Worm (Caenorhabditis elegans) whole organism, L4 larva: ENCODE data around the gene nmad-1.

Source experiments
- F10B5.3 ChIP-seq: sonication (generic microtip); optimal IDR thresholded peaks from 2 replicates; lab custom pipeline; 2016; ENCODE audit warnings: mild to moderate bottlenecking, missing genetic modification characterization, missing compliant biosample characterization
- F37D6.2 ChIP-seq: sonication (generic microtip); optimal IDR thresholded peaks from 2 replicates; lab custom pipeline; 2016; ENCODE audit warnings: mild to moderate bottlenecking, missing genetic modification characterization, missing compliant biosample characterization
- T20F7.1 ChIP-seq: fragments of 200-800 bp; sonication (Bioruptor generic); optimal IDR thresholded peaks from 2 replicates; lab custom pipeline; 2018; ENCODE audit warnings: mild to moderate bottlenecking, missing genetic modification characterization, missing compliant biosample characterization
- T26A8.4 ChIP-seq: fragments of 200-800 bp; sonication (Bioruptor generic); IDR thresholded peaks from 2 replicates; pipeline ENCODE4 v1.3.6; 2022; ENCODE audit warnings: missing genetic modification characterization, missing compliant biosample characterization
- aly-2 ChIP-seq: sonication (generic microtip); optimal IDR thresholded peaks from 2 replicates; lab custom pipeline; 2018; ENCODE audit warnings: missing biosample characterization, missing genetic modification characterization
- ama-1 ChIP-seq: fragments of 150-350 bp; optimal IDR thresholded peaks from 2 replicates; lab custom pipeline; 2014; ENCODE audit warnings: inconsistent platforms, mixed read lengths
- arid-1 ChIP-seq: fragments of 200-800 bp; sonication (Bioruptor generic); conservative IDR thresholded peaks from 2 replicates; pipeline ENCODE4 v1.3.6; 2022; ENCODE audit warnings: missing genetic modification reagents, missing genetic modification characterization, missing compliant biosample characterization
- ceh-20 ChIP-seq: fragments of 200-800 bp; sonication (Bioruptor generic); IDR thresholded peaks from 2 replicates; pipeline ENCODE4 v1.3.6; 2022; ENCODE audit warnings: missing genetic modification reagents, missing genetic modification characterization, missing compliant biosample characterization
- ceh-44 ChIP-seq: fragments of 200-800 bp; sonication (Bioruptor generic); IDR thresholded peaks from 2 replicates; pipeline ENCODE4 v1.3.6; 2022; ENCODE audit warnings: missing genetic modification reagents, missing genetic modification characterization, missing compliant biosample characterization
- ceh-62 ChIP-seq: sonication (generic microtip); optimal IDR thresholded peaks from 2 replicates; lab custom pipeline; 2017; ENCODE audit warnings: missing biosample characterization, missing genetic modification characterization
- ceh-82 ChIP-seq: sonication (generic microtip); optimal IDR thresholded peaks from 2 replicates; lab custom pipeline; 2017; ENCODE audit warnings: missing biosample characterization, missing genetic modification characterization
- ces-1 ChIP-seq: fragments of 150-350 bp; sonication (generic microtip); optimal IDR thresholded peaks from 4 replicates; lab custom pipeline; 2014; ENCODE audit warnings: missing biosample characterization, missing genetic modification reagents, missing genetic modification characterization
- ctbp-1 ChIP-seq: fragments of 200-800 bp; sonication (Bioruptor generic); IDR thresholded peaks from 2 replicates; pipeline ENCODE4 v1.3.6; 2022; ENCODE audit warnings: missing genetic modification reagents, missing genetic modification characterization, missing compliant biosample characterization
- daf-12 ChIP-seq: fragments of 150-350 bp; optimal IDR thresholded peaks from 2 replicates; lab custom pipeline; 2014; ENCODE audit warnings: missing biosample characterization, missing genetic modification reagents, missing genetic modification characterization
- daf-16 ChIP-seq, 3 experiments: sonication (generic microtip); optimal IDR thresholded peaks; 2 replicates each; lab custom pipeline; 2016 to 2017; ENCODE audit warnings: missing genetic modification characterization in 3 of 3, missing genetic modification reagents in 3 of 3, mild to moderate bottlenecking in 2 of 3, missing compliant biosample characterization in 2 of 3, missing biosample characterization in 1 of 3, moderate library complexity in 1 of 3
- dpl-1 ChIP-seq: fragments of 150-350 bp; optimal IDR thresholded peaks from 2 replicates; lab custom pipeline; 2014; ENCODE audit warnings: missing biosample characterization, missing genetic modification reagents, missing genetic modification characterization
- duxl-1 ChIP-seq: sonication (generic microtip); optimal IDR thresholded peaks from 2 replicates; lab custom pipeline; 2016; ENCODE audit warnings: mild to moderate bottlenecking, missing genetic modification characterization, moderate library complexity, missing compliant biosample characterization; ENCODE audit not compliant: poor library complexity
- fkh-10 ChIP-seq: fragments of 150-350 bp; optimal IDR thresholded peaks from 2 replicates; lab custom pipeline; 2014; ENCODE audit warnings: missing biosample characterization, missing genetic modification reagents, missing genetic modification characterization
- fos-1 ChIP-seq: fragments of 150-350 bp; optimal IDR thresholded peaks from 2 replicates; lab custom pipeline; 2014; ENCODE audit warnings: missing biosample characterization, missing genetic modification characterization
- hif-1 ChIP-seq, 2 experiments: sonication (generic microtip); optimal IDR thresholded peaks; 2 replicates each; lab custom pipeline; 2016 to 2017; ENCODE audit warnings: missing compliant biosample characterization in 2 of 2, missing genetic modification characterization in 2 of 2, missing genetic modification reagents in 2 of 2, missing genotype in 2 of 2, mild to moderate bottlenecking in 1 of 2
- hlh-30 ChIP-seq: sonication (generic microtip); optimal IDR thresholded peaks from 2 replicates; lab custom pipeline; 2017; ENCODE audit warnings: antibody characterized with exemption, mild to moderate bottlenecking, missing genetic modification characterization, missing compliant biosample characterization; ENCODE audit not compliant: insufficient read depth
- hmg-1.1 ChIP-seq: fragments of 200-800 bp; sonication (Bioruptor generic); IDR thresholded peaks from 2 replicates; pipeline ENCODE4 v1.3.6; 2022; ENCODE audit warnings: missing genetic modification reagents, missing genetic modification characterization, missing compliant biosample characterization
- lin-1 ChIP-seq: fragments of 200-800 bp; sonication (Bioruptor generic); IDR thresholded peaks from 2 replicates; pipeline ENCODE4 v1.3.6; 2022; ENCODE audit warnings: missing genetic modification reagents, missing genetic modification characterization, missing compliant biosample characterization
- lin-15B ChIP-seq: fragments of 150-350 bp; sonication (generic microtip); optimal IDR thresholded peaks from 3 replicates; lab custom pipeline; 2014; ENCODE audit warnings: missing biosample characterization, missing genetic modification characterization
- lin-29 ChIP-seq: fragments of 200-800 bp; sonication (Bioruptor generic); IDR thresholded peaks from 2 replicates; pipeline ENCODE4 v1.3.6; 2022; ENCODE audit warnings: missing genetic modification reagents, missing genetic modification characterization, missing compliant biosample characterization
- lin-39 ChIP-seq: fragments of 150-350 bp; optimal IDR thresholded peaks from 2 replicates; lab custom pipeline; 2014; ENCODE audit warnings: missing biosample characterization, missing genetic modification reagents, missing genetic modification characterization
- lir-3 ChIP-seq: sonication (generic microtip); optimal IDR thresholded peaks from 2 replicates; lab custom pipeline; 2016; ENCODE audit warnings: mild to moderate bottlenecking, missing genetic modification characterization, missing compliant biosample characterization
- madf-5 ChIP-seq, 2 experiments: fragments of 200-800 bp; sonication (Bioruptor generic); IDR thresholded peaks; 2 replicates each; pipeline ENCODE4 v1.3.6; 2022; ENCODE audit warnings: missing compliant biosample characterization in 2 of 2, missing genetic modification characterization in 2 of 2
- mes-2 ChIP-seq: sonication (generic microtip); optimal IDR thresholded peaks from 2 replicates; lab custom pipeline; 2016; ENCODE audit warnings: missing genotype, mild to moderate bottlenecking, missing genetic modification characterization, missing compliant biosample characterization; ENCODE audit not compliant: poor library complexity, severe bottlenecking
- nhr-11 ChIP-seq: fragments of 150-350 bp; optimal IDR thresholded peaks from 2 replicates; lab custom pipeline; 2014; ENCODE audit warnings: missing biosample characterization, missing genetic modification characterization
- nhr-111 ChIP-seq: fragments of 200-800 bp; sonication (Bioruptor generic); optimal IDR thresholded peaks from 2 replicates; lab custom pipeline; 2018; ENCODE audit warnings: mild to moderate bottlenecking, missing genetic modification characterization, missing compliant biosample characterization
- nhr-25 ChIP-seq: sonication (generic microtip); optimal IDR thresholded peaks from 2 replicates; lab custom pipeline; 2017; ENCODE audit warnings: missing genetic modification characterization, mild to moderate bottlenecking, missing compliant biosample characterization, antibody characterized with exemption, moderate library complexity, borderline replicate concordance; ENCODE audit not compliant: insufficient read depth
- nhr-48 ChIP-seq: sonication (generic microtip); optimal IDR thresholded peaks from 2 replicates; lab custom pipeline; 2016; ENCODE audit warnings: mild to moderate bottlenecking, missing genetic modification characterization, missing compliant biosample characterization
- nhr-6 ChIP-seq: fragments of 150-350 bp; optimal IDR thresholded peaks from 2 replicates; lab custom pipeline; 2014; ENCODE audit warnings: missing biosample characterization, missing genetic modification characterization
- nhr-77 ChIP-seq: fragments of 150-350 bp; optimal IDR thresholded peaks from 2 replicates; lab custom pipeline; 2014; ENCODE audit warnings: missing biosample characterization, missing genetic modification characterization
- pha-4 ChIP-seq, 2 experiments: fragments of 150-350 bp in 1 of 2; fragments of 200-800 bp in 1 of 2; sonication (Bioruptor generic) in 1 of 2; IDR thresholded peaks in 1 of 2; optimal IDR thresholded peaks in 1 of 2; 2 replicates each; pipeline versions ENCODE4 v1.3.6 to Lab custom; 2014 to 2022; ENCODE audit warnings: missing genetic modification characterization in 2 of 2, missing genetic modification reagents in 2 of 2, missing biosample characterization in 1 of 2, missing compliant biosample characterization in 1 of 2
- php-3 ChIP-seq: fragments of 200-800 bp; sonication (Bioruptor generic); IDR thresholded peaks from 2 replicates; pipeline ENCODE4 v1.3.6; 2022; ENCODE audit warnings: missing genetic modification reagents, missing genetic modification characterization, missing compliant biosample characterization
- sdz-12 ChIP-seq: fragments of 200-800 bp; sonication (Bioruptor generic); optimal IDR thresholded peaks from 2 replicates; lab custom pipeline; 2018; ENCODE audit warnings: mild to moderate bottlenecking, missing genetic modification characterization, missing compliant biosample characterization
- skn-1 ChIP-seq: fragments of 150-350 bp; optimal IDR thresholded peaks from 2 replicates; lab custom pipeline; 2014; ENCODE audit warnings: missing biosample characterization, missing genetic modification characterization
- snpc-1.2 ChIP-seq: fragments of 200-800 bp; sonication (Bioruptor generic); IDR thresholded peaks from 2 replicates; pipeline ENCODE4 v1.3.6; 2022; ENCODE audit warnings: missing genetic modification reagents, missing genetic modification characterization, missing compliant biosample characterization
- snpc-4 ChIP-seq: fragments of 150-350 bp; optimal IDR thresholded peaks from 2 replicates; lab custom pipeline; 2014; ENCODE audit warnings: missing biosample characterization, missing genetic modification characterization
- spr-3 ChIP-seq: fragments of 200-800 bp; sonication (Bioruptor generic); optimal IDR thresholded peaks from 2 replicates; lab custom pipeline; 2018; ENCODE audit warnings: mild to moderate bottlenecking, missing genetic modification characterization, missing compliant biosample characterization
- tra-1 ChIP-seq: fragments of 200-800 bp; sonication (Bioruptor generic); IDR thresholded peaks from 2 replicates; pipeline ENCODE4 v1.3.6; 2022; ENCODE audit warnings: missing genetic modification reagents, missing genetic modification characterization, missing compliant biosample characterization
- unc-39 ChIP-seq: sonication (generic microtip); optimal IDR thresholded peaks from 2 replicates; lab custom pipeline; 2017; ENCODE audit warnings: missing biosample characterization, missing genetic modification characterization
- unc-62 ChIP-seq, 3 experiments: fragments of 150-350 bp in 1 of 3; sonication (generic microtip); optimal IDR thresholded peaks in 2 of 3; peaks in 1 of 3; 1 replicate in 1 of 3; 2 replicates in 2 of 3; lab custom pipeline; 2014 to 2017; ENCODE audit warnings: missing biosample characterization in 3 of 3, missing genetic modification characterization in 3 of 3, missing genetic modification reagents in 3 of 3, missing genotype in 1 of 3
- vab-7 ChIP-seq: fragments of 200-800 bp; sonication (Bioruptor generic); IDR thresholded peaks from 2 replicates; pipeline ENCODE4 v1.3.6; 2022; ENCODE audit warnings: missing genetic modification reagents, missing genetic modification characterization, missing compliant biosample characterization
- zag-1 ChIP-seq: fragments of 150-350 bp; optimal IDR thresholded peaks from 2 replicates; lab custom pipeline; 2014; ENCODE audit warnings: missing biosample characterization, missing genetic modification characterization
- zfp-2 ChIP-seq: sonication (generic microtip); optimal IDR thresholded peaks from 2 replicates; lab custom pipeline; 2016; ENCODE audit warnings: mild to moderate bottlenecking, missing genetic modification characterization, missing compliant biosample characterization
- zip-2 ChIP-seq: fragments of 150-350 bp; optimal IDR thresholded peaks from 2 replicates; lab custom pipeline; 2014; ENCODE audit warnings: missing biosample characterization, missing genetic modification characterization

nmad-1 gene

DNA sequence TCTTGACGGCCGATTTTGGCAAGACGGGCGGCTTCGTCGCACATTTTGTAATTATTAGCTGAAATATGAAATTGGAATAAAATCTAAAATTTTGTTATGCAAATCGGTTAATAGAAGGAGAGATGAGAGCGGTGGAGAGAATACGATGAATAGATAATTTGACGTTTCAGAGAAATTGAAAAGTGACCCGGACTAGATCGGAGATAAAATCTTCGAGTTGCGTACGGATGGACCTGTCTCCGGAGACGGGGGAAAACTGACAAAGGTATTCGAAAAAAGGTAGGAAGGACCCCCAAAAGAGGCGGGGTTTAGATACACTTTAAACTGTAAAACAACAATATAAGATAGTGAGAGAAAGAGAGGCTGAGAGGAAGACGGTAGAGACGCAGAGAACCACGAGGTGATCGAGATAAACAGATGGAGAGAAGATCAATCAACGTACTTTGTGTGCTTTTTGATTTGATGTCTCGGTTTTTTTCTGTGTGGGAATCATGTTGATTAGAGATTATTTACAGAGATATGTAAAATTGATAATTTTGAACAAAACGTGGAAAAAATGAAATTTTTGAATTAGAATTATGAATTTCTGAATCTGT lies 2.6 kb downstream of the nmad-1 start, which contains the start of gene F09F7.6 (continued):
- TF ChIP-seq daf-12 (tag; lab: Kevin White, UChicago) (no peak), F10B5.3 (tag; lab: Kevin White, UChicago) (no peak), zag-1 (tag; lab: Kevin White, UChicago) (no peak), tra-1 (GFP tag; lab: Robert Waterston, UW) (peak; percentile 74), snpc-4 (tag; lab: Kevin White, UChicago) (no peak), lin-15B (tag; lab: Kevin White, UChicago) (no peak), ama-1 (peak; percentile 92), duxl-1 (no peak), dpl-1 (GFP tag; lab: Kevin White, UChicago) (no peak), ceh-62 (tag; lab: Kevin White, UChicago) (no peak), arid-1 (GFP tag; lab: Robert Waterston, UW) (no peak), lin-1 (GFP tag; lab: Robert Waterston, UW) (no peak), lin-39 (tag; lab: Kevin White, UChicago) (no peak), madf-5 (GFP tag; IDR thresholded peaks at IDR 0.05; lab: Robert Waterston, UW) (no peak), skn-1 (tag; lab: Kevin White, UChicago) (no peak), lir-3 (no peak), hlh-30 (tag; lab: Kevin White, UChicago) (peak; percentile 92), nhr-6 (tag; lab: Kevin White, UChicago) (peak; percentile 38), ces-1 (no peak), zip-2 (no peak), nhr-48 (tag; lab: Kevin White, UChicago) (peak; percentile 33), ceh-20 (peak; percentile 59; the same call in 1 of the 2 replicates), lin-29 (no peak), fkh-10 (GFP tag; lab: Kevin White, UChicago) (no peak), hif-1 (tag; optimal IDR thresholded peaks at IDR 0.05; lab: Kevin White, UChicago) (peak in 1 of 2 experiments; percentile 49), sdz-12 (GFP tag; lab: Kevin White, UChicago) (no peak), zfp-2 (tag; lab: Kevin White, UChicago) (no peak), nhr-77 (tag; lab: Kevin White, UChicago) (peak; percentile 84), mes-2 (tag; lab: Kevin White, UChicago) (peak; percentile 21), F37D6.2 (no peak), spr-3 (GFP tag; lab: Kevin White, UChicago) (no peak), hmg-1.1 (no peak), nhr-111 (GFP tag; lab: Kevin White, UChicago) (no peak), ceh-44 (GFP tag; lab: Robert Waterston, UW) (no peak), ctbp-1 (GFP tag; lab: Robert Waterston, UW) (no peak), nhr-25 (tag; lab: Kevin White, UChicago) (no peak), T26A8.4 (no peak), pha-4 (GFP tag; IDR thresholded peaks at IDR 0.05; lab: Robert Waterston, UW) (no peak), pha-4 (tag; optimal IDR thresholded peaks at IDR 0.05; lab: Kevin White, UChicago) (no peak), vab-7 (GFP tag; lab: Robert Waterston, UW) (no peak), fos-1 (tag; lab: Kevin White, UChicago) (no peak), ceh-82 (tag; lab: Kevin White, UChicago) (no peak), aly-2 (tag; lab: Kevin White, UChicago) (no peak), php-3 (no peak), T20F7.1 (GFP tag; lab: Kevin White, UChicago) (peak; percentile 9), snpc-1.2 (no peak), unc-39 (no peak), nhr-11 (tag; lab: Kevin White, UChicago) (peak; percentile 67), unc-62 (GFP tag; optimal IDR thresholded peaks at IDR 0.05 in 1 of 2; lab: Kevin White, UChicago) (peak in 1 of 2 experiments; percentile 96), unc-62 (tag; optimal IDR thresholded peaks at IDR 0.05; lab: Kevin White, UChicago) (no peak), daf-16 (GFP tag; optimal IDR thresholded peaks at IDR 0.05; lab: Kevin White, UChicago) (peak; percentile 77 to 80), daf-16 (tag; optimal IDR thresholded peaks at IDR 0.05; lab: Kevin White, UChicago) (peak; percentile 93)
